Worm (Caenorhabditis elegans) whole organism, L3 larva: Measurements from ENCODE around the gene srz-82.
"Not testable (repeated sequence)": the region's sequence is repeated elsewhere in the genome, so short reads cannot be mapped to it uniquely, and the experiment has no call there.

Experiments used
- R02D3.7 ChIP-seq: fragments of 150-350 bp; optimal IDR thresholded peaks from 2 replicates; lab custom pipeline; 2014; ENCODE audit warnings: missing biosample characterization, missing genetic modification characterization
- ama-1 ChIP-seq: fragments of 150-350 bp; optimal IDR thresholded peaks from 2 replicates; lab custom pipeline; 2018
- ceh-28 ChIP-seq: fragments of 150-350 bp; optimal IDR thresholded peaks from 2 replicates; lab custom pipeline; 2014; ENCODE audit warnings: missing biosample characterization, missing genetic modification reagents, missing genetic modification characterization
- ceh-9 ChIP-seq: sonication (generic microtip); optimal IDR thresholded peaks from 2 replicates; lab custom pipeline; 2018; ENCODE audit warnings: missing biosample characterization, missing genetic modification characterization
- egl-5 ChIP-seq: fragments of 150-350 bp; optimal IDR thresholded peaks from 2 replicates; lab custom pipeline; 2017; ENCODE audit warnings: missing biosample characterization, missing genetic modification reagents, missing genetic modification characterization, inconsistent platforms
- elt-1 ChIP-seq: fragments of 150-350 bp; optimal IDR thresholded peaks from 2 replicates; lab custom pipeline; 2014; ENCODE audit warnings: missing biosample characterization, missing genetic modification characterization
- elt-2 ChIP-seq: sonication (generic microtip); optimal IDR thresholded peaks from 2 replicates; lab custom pipeline; 2016; ENCODE audit warnings: missing genetic modification reagents, mild to moderate bottlenecking, missing genetic modification characterization, missing compliant biosample characterization
- elt-3 ChIP-seq, 3 experiments: fragments of 150-350 bp in 1 of 3; sonication (generic microtip) in 2 of 3; optimal IDR thresholded peaks; 2 replicates in 2 of 3; 4 replicates in 1 of 3; lab custom pipeline; 2014 to 2017; ENCODE audit warnings: missing biosample characterization in 3 of 3, missing genetic modification characterization in 3 of 3
- eor-1 ChIP-seq, 2 experiments: fragments of 150-350 bp; optimal IDR thresholded peaks; 2 replicates each; lab custom pipeline; 2014 to 2018; ENCODE audit warnings: missing biosample characterization in 2 of 2, missing genetic modification characterization in 2 of 2
- fkh-10 ChIP-seq: sonication (generic microtip); optimal IDR thresholded peaks from 2 replicates; lab custom pipeline; 2017; ENCODE audit warnings: missing biosample characterization, missing genetic modification reagents, missing genetic modification characterization
- fkh-2 ChIP-seq: fragments of 150-350 bp; optimal IDR thresholded peaks from 2 replicates; lab custom pipeline; 2014; ENCODE audit warnings: missing biosample characterization, missing genetic modification reagents, missing genetic modification characterization
- fos-1 ChIP-seq: fragments of 150-350 bp; optimal IDR thresholded peaks from 2 replicates; lab custom pipeline; 2014; ENCODE audit warnings: missing biosample characterization, missing genetic modification characterization
- jun-1 ChIP-seq: fragments of 150-350 bp; optimal IDR thresholded peaks from 2 replicates; lab custom pipeline; 2014; ENCODE audit warnings: missing biosample characterization, missing genetic modification reagents, missing genetic modification characterization
- lin-39 ChIP-seq: fragments of 150-350 bp; optimal IDR thresholded peaks from 2 replicates; lab custom pipeline; 2018; ENCODE audit warnings: missing biosample characterization, missing genetic modification reagents, missing genetic modification characterization
- lsy-12 ChIP-seq: sonication (generic microtip); optimal IDR thresholded peaks from 2 replicates; lab custom pipeline; 2016; ENCODE audit warnings: mild to moderate bottlenecking, missing genetic modification characterization, missing compliant biosample characterization
- mdl-1 ChIP-seq: fragments of 150-350 bp; optimal IDR thresholded peaks from 2 replicates; lab custom pipeline; 2014; ENCODE audit warnings: missing biosample characterization, missing genetic modification characterization
- nhr-12 ChIP-seq: fragments of 150-350 bp; optimal IDR thresholded peaks from 2 replicates; lab custom pipeline; 2014; ENCODE audit warnings: missing biosample characterization, missing genetic modification characterization
- nhr-23 ChIP-seq: fragments of 150-350 bp; optimal IDR thresholded peaks from 2 replicates; lab custom pipeline; 2014; ENCODE audit warnings: missing biosample characterization, missing genetic modification reagents, missing genetic modification characterization
- nhr-237 ChIP-seq: fragments of 150-350 bp; optimal IDR thresholded peaks from 2 replicates; lab custom pipeline; 2014; ENCODE audit warnings: missing biosample characterization, missing genetic modification characterization
- nhr-25 ChIP-seq: sonication (generic microtip); optimal IDR thresholded peaks from 2 replicates; lab custom pipeline; 2017; ENCODE audit warnings: missing biosample characterization, missing genetic modification characterization
- nhr-28 ChIP-seq: fragments of 150-350 bp; optimal IDR thresholded peaks from 2 replicates; lab custom pipeline; 2014; ENCODE audit warnings: missing biosample characterization, missing genetic modification characterization
- nhr-43 ChIP-seq: sonication (generic microtip); optimal IDR thresholded peaks from 2 replicates; lab custom pipeline; 2016; ENCODE audit warnings: mild to moderate bottlenecking, missing genetic modification characterization, missing compliant biosample characterization; ENCODE audit not compliant: poor library complexity, severe bottlenecking
- nhr-77 ChIP-seq: fragments of 150-350 bp; optimal IDR thresholded peaks from 2 replicates; lab custom pipeline; 2014; ENCODE audit warnings: missing biosample characterization, missing genetic modification characterization
- pha-4 ChIP-seq: fragments of 150-350 bp; optimal IDR thresholded peaks from 2 replicates; lab custom pipeline; 2014; ENCODE audit warnings: missing biosample characterization, missing genetic modification reagents, missing genetic modification characterization
- pqm-1 ChIP-seq: fragments of 150-350 bp; optimal IDR thresholded peaks from 2 replicates; lab custom pipeline; 2017; ENCODE audit warnings: missing biosample characterization, missing genetic modification characterization, inconsistent platforms
- sea-2 ChIP-seq: fragments of 150-350 bp; sonication (generic microtip); optimal IDR thresholded peaks from 4 replicates; lab custom pipeline; 2014; ENCODE audit warnings: missing biosample characterization, missing genetic modification reagents, missing genetic modification characterization
- skn-1 ChIP-seq: fragments of 150-350 bp; optimal IDR thresholded peaks from 2 replicates; lab custom pipeline; 2014; ENCODE audit warnings: missing biosample characterization, missing genetic modification characterization
- unc-62 ChIP-seq: fragments of 150-350 bp; sonication (generic microtip); optimal IDR thresholded peaks from 4 replicates; lab custom pipeline; 2014; ENCODE audit warnings: missing biosample characterization, missing genetic modification reagents, missing genetic modification characterization
- ztf-11 ChIP-seq: fragments of 150-350 bp; optimal IDR thresholded peaks from 2 replicates; lab custom pipeline; 2014; ENCODE audit warnings: missing biosample characterization, missing genetic modification characterization

srz-82 gene

DNA sequence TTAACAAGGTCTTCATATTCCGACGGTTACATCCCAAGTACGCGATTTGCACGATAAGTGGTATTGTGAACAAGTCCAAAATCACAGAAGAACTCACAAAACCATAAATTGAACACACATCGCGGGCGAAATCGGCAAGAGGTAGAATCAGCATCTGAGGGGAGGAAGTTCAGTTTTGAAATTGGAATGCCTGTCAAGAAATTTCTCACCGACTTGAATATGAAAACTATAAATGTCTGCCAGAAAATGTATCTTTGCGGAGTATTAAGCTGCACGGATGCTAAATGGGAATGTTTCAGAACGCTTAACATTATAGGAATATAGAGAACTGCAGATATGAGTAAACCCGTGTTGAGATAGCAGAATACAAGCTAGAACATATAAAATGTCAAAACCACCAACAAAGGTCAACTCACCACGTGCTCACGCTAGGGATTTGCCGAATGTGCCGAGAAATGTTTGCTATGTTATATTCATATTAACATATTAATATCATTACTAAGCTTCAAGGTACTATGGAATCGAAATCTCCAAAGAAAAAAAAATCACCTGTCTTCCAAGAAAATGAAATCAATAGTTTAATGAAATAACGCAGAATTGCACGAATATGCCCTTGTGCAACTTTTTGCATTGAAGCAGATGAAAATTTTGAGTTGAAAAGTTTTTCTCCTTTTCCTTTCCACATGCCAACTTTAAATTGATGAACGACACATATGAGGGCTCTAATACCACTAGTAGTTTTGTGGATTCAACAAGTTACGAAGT, at the start of gene srz-82:
TSS of gene srz-82 (plus strand) at position 701 of the 765 bp plus-strand sequence.
- TF ChIP-seq sea-2 (GFP tag; lab: Kevin White, UChicago) (no peak), elt-3 (tag; optimal IDR thresholded peaks at IDR 0.05; lab: Kevin White, UChicago) (no peak), nhr-12 (tag; lab: Kevin White, UChicago) (no peak), pqm-1 (tag; lab: Kevin White, UChicago) (no peak), egl-5 (no peak), nhr-43 (no peak), jun-1 (no peak), fos-1 (tag; lab: Kevin White, UChicago) (no peak), nhr-77 (tag; lab: Kevin White, UChicago) (no peak), R02D3.7 (no peak), elt-2 (tag; lab: Kevin White, UChicago) (no peak), eor-1 (tag; optimal IDR thresholded peaks at IDR 0.05; lab: Kevin White, UChicago) (no peak), fkh-10 (GFP tag; lab: Kevin White, UChicago) (no peak), nhr-28 (tag; lab: Kevin White, UChicago) (no peak)

DNA sequence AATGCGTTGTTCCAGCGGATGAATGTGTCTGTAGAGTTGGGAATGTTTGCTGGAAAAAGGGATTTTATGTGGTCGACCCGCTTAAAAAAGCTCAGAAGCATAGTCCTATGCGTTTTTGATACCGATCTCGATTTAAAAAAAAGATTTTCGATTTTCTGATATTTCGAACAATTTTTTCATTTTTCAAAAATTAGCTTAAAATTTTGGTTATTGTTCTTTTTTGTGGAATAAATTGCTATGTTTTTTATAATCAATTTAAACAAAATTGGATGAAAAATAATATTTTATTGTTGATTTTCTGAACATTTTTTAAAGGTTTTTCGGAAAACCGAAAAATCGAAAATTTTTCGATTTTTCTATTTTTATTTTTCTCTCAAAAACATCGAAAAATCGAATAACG, 49.3 kb upstream of the srz-82 start, which contains the start of gene C04C3.7:
TSS of gene C04C3.7 (minus strand) at position 101 of the 400 bp plus-strand sequence.
- TF ChIP-seq ceh-28; unc-62; eor-1 (tag; optimal IDR thresholded peaks at IDR 0.05; lab: Kevin White, UChicago): not testable (repeated sequence)

DNA sequence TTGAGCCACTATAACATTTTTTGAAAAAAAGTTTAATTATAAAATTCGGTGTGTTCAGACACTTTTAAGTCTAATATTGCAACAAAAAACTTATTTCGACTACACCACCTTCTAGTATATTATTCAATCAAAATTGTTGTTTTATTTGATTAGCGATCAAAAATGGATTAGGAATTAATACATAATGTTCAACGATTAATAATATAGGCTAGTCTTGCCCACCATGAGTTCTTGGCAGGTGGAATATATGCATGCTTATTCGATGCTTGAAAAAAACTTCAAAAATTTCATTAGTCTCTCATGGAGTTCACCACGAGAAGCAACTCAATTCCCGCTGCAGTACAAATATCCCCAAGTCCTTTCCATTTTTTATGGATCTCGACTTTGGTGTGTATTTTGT, 46.7 kb upstream of the srz-82 start, which contains the start of gene srz-32:
TSS of gene srz-32 (plus strand) at position 301 of the 400 bp plus-strand sequence.
- no peak for TF ChIP-seq unc-62
- no peak for TF ChIP-seq elt-2 (tag; lab: Kevin White, UChicago)
- TF ChIP-seq mdl-1 (tag; lab: Kevin White, UChicago) = no peak
- no peak for TF ChIP-seq nhr-237 (tag; lab: Kevin White, UChicago)
- no peak for TF ChIP-seq sea-2 (GFP tag; lab: Kevin White, UChicago)
- no peak for TF ChIP-seq eor-1 (tag; optimal IDR thresholded peaks at IDR 0.05; lab: Kevin White, UChicago)
- TF ChIP-seq pha-4 = no peak
- no peak for TF ChIP-seq lsy-12
- no peak for TF ChIP-seq skn-1 (tag; lab: Kevin White, UChicago)
- TF ChIP-seq, all 47 proteins: peak for 0

DNA sequence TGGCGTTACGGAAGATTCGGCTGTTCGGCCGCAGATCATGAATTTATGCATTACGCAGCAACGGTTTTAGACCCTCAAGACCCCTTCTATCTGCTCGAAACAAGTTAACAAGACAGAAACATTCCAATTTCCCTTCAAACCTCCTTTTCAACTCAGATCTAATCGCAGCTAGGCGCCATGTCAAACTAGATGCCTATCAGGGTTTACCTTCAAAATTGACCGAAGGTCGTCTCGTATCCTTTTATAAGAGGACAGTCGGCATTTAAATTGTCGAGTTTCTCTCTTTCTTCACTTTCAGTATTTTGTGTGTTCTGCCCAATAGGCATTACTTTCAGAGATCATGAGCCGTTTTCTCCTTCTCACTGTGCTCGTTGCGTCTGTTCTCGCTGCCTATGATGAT, 44.7 kb upstream of the srz-82 start, which contains the start of gene grd-13:
TSS of gene grd-13 (plus strand) at position 291 of the 400 bp plus-strand sequence.
- TF ChIP-seq nhr-25 (tag; lab: Kevin White, UChicago) = peak; percentile 71
- TF ChIP-seq nhr-43 = no peak
- TF ChIP-seq elt-1 (tag; lab: Kevin White, UChicago) = peak; percentile 89
- TF ChIP-seq skn-1 (tag; lab: Kevin White, UChicago) = no peak

DNA sequence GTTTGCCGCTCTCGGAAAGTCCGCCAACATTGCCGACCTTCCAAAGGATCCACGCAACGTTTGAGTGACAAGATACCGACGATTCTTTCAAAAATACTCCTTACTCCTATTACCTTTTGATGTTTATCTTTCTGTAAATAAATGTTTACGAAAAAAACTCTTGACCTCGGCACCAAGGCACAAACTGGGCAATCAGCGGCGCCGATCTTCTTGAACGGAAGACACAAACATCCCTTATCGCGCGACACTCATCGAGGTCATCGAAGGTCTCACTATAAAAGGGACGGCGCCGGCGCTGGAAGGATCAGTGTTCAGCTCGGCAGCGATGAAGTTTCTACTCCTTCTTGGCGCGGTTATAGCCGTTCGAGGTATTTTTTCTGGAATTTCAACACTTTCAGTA, 43.3 kb upstream of the srz-82 start, which contains the start of gene grd-3:
TSS of gene grd-3 (plus strand) at position 302 of the 400 bp plus-strand sequence.
- peak; percentile 78 for TF ChIP-seq nhr-25 (tag; lab: Kevin White, UChicago)
- TF ChIP-seq nhr-23 (tag; lab: Kevin White, UChicago) = peak; percentile 50
- no peak for TF ChIP-seq ama-1 (lab: Kevin White, UChicago)
- no peak for TF ChIP-seq mdl-1 (tag; lab: Kevin White, UChicago)
- TF ChIP-seq elt-1 (tag; lab: Kevin White, UChicago) = peak; percentile 88
- TF ChIP-seq ztf-11 (tag; lab: Kevin White, UChicago) = no peak
- TF ChIP-seq fkh-2 (tag; lab: Kevin White, UChicago) = no peak
- no peak for TF ChIP-seq nhr-77 (tag; lab: Kevin White, UChicago)
- no peak for TF ChIP-seq lin-39 (tag; lab: Kevin White, UChicago)

DNA sequence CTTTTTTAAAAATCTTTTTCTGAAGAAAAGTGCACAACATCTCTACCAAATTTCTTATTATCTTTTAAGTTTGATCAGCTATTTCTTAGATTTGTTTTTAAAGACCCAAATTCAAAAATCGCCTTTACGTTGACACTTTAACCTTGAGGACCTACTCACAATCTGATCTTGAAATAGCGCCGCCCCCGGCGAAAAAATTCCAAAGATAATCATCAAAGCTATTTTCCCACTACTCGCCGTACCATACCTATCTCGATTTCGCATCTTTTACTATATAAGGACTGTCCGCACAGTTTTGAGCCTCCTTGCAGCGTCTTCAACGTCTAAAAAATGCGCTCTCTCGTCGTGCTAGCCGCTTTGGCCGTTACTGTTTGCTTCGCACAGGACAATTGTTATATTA, 41.8 kb upstream of the srz-82 start, which contains the start of gene grd-10:
TSS of gene grd-10 (plus strand) at position 208 of the 400 bp plus-strand sequence.
- peak; percentile 91 for TF ChIP-seq elt-1 (tag; lab: Kevin White, UChicago)
- no peak for TF ChIP-seq R02D3.7
- TF ChIP-seq nhr-25 (tag; lab: Kevin White, UChicago) = peak; percentile 19
- TF ChIP-seq ceh-9 (tag; lab: Kevin White, UChicago) = no peak
